Worm (Caenorhabditis elegans) whole organism, mixed stage, embryonic: ENCODE data around the gene H05C05.1.

Experiments
- blmp-1 ChIP-seq: fragments of 150-350 bp; optimal IDR thresholded peaks from 2 replicates; lab custom pipeline; 2014; ENCODE audit warnings: missing biosample characterization, missing genetic modification characterization
- ceh-39 ChIP-seq: fragments of 150-350 bp; optimal IDR thresholded peaks from 2 replicates; lab custom pipeline; 2014; ENCODE audit warnings: missing biosample characterization, missing genetic modification characterization
- ceh-43 ChIP-seq: fragments of 200-800 bp; sonication (Bioruptor generic); optimal IDR thresholded peaks from 2 replicates; lab custom pipeline; 2018; ENCODE audit warnings: mild to moderate bottlenecking, missing genetic modification characterization, moderate library complexity, missing compliant biosample characterization
- drap-1 ChIP-seq: fragments of 200-800 bp; sonication (Bioruptor generic); optimal IDR thresholded peaks from 3 replicates; lab custom pipeline; 2018; ENCODE audit warnings: mild to moderate bottlenecking, missing genetic modification characterization, missing compliant biosample characterization
- elt-3 ChIP-seq: fragments of 150-350 bp; optimal IDR thresholded peaks from 2 replicates; lab custom pipeline; 2014; ENCODE audit warnings: missing biosample characterization, missing genetic modification characterization
- hlh-1 ChIP-seq: fragments of 150-350 bp; optimal IDR thresholded peaks from 2 replicates; lab custom pipeline; 2014; ENCODE audit warnings: missing biosample characterization, missing genetic modification reagents, missing genetic modification characterization
- lin-13 ChIP-seq: fragments of 150-350 bp; optimal IDR thresholded peaks from 2 replicates; lab custom pipeline; 2014; ENCODE audit warnings: missing biosample characterization, missing genetic modification characterization
- mep-1 ChIP-seq: fragments of 150-350 bp; optimal IDR thresholded peaks from 2 replicates; lab custom pipeline; 2017; ENCODE audit warnings: missing biosample characterization, missing genetic modification reagents, missing genetic modification characterization, inconsistent platforms
- nhr-12 ChIP-seq: fragments of 150-350 bp; optimal IDR thresholded peaks from 2 replicates; lab custom pipeline; 2014; ENCODE audit warnings: missing biosample characterization, missing genetic modification characterization
- nhr-237 ChIP-seq: fragments of 150-350 bp; optimal IDR thresholded peaks from 2 replicates; lab custom pipeline; 2014; ENCODE audit warnings: missing biosample characterization, missing genetic modification characterization
- snpc-4 ChIP-seq: fragments of 150-350 bp; optimal IDR thresholded peaks from 2 replicates; lab custom pipeline; 2014; ENCODE audit warnings: missing biosample characterization, missing genetic modification characterization
- sptf-1 ChIP-seq: sonication (generic microtip); optimal IDR thresholded peaks from 2 replicates; lab custom pipeline; 2017; ENCODE audit warnings: mild to moderate bottlenecking, missing genetic modification characterization, moderate library complexity, missing compliant biosample characterization
- ztf-11 ChIP-seq: fragments of 150-350 bp; optimal IDR thresholded peaks from 2 replicates; lab custom pipeline; 2014; ENCODE audit warnings: missing biosample characterization, missing genetic modification characterization

ce11 chrIII:2995288-2995687, 48.4 kb downstream of the H05C05.1 start:
- TF ChIP-seq drap-1 (GFP tag; lab: Kevin White, UChicago) (no peak), blmp-1 (tag; lab: Kevin White, UChicago) (no peak), hlh-1 (tag; lab: Kevin White, UChicago) (no peak), ceh-43 (GFP tag; lab: Kevin White, UChicago) (no peak), sptf-1 (no peak), ztf-11 (no peak), nhr-237 (tag; lab: Kevin White, UChicago) (no peak), snpc-4 (no peak), elt-3 (tag; lab: Kevin White, UChicago) (no peak), lin-13 (tag; lab: Kevin White, UChicago) (no peak), mep-1 (no peak), nhr-12 (no peak), ceh-39 (tag; lab: Kevin White, UChicago) (no peak)
